Fruit fly (Drosophila melanogaster) whole organism, embryonic: ENCODE measurements around the gene CG3104.

Experiments
- ATbp ChIP-seq: fragments of 200-800 bp; sonication (Bioruptor generic); optimal IDR thresholded peaks from 2 replicates; lab custom pipeline; 2017; ENCODE audit warnings: missing biosample characterization, mild to moderate bottlenecking, missing genetic modification characterization, missing genetic modification reagents
- CG10209 ChIP-seq: fragments of 200-800 bp; sonication (Bioruptor generic); optimal IDR thresholded peaks from 3 replicates; lab custom pipeline; 2017; ENCODE audit warnings: missing biosample characterization, mild to moderate bottlenecking, missing genetic modification characterization, missing genetic modification reagents
- CG1024 ChIP-seq: fragments of 200-800 bp; sonication (Bioruptor generic); IDR thresholded peaks from 2 replicates; pipeline ENCODE4 v1.3.6; 2022; ENCODE audit warnings: missing biosample characterization, missing genetic modification characterization
- CG11085 ChIP-seq: fragments of 200-800 bp; sonication (Bioruptor generic); IDR thresholded peaks from 2 replicates; pipeline ENCODE4 v1.3.6; 2022; ENCODE audit warnings: missing biosample characterization, missing genetic modification characterization
- CG11456 ChIP-seq: fragments of 200-800 bp; sonication (Bioruptor generic); IDR thresholded peaks from 3 replicates; pipeline ENCODE4 v1.3.6; 2022; ENCODE audit warnings: missing biosample characterization, missing genetic modification characterization
- CG11723 ChIP-seq: fragments of 200-800 bp; sonication (Bioruptor generic); optimal IDR thresholded peaks from 2 replicates; lab custom pipeline; 2017; ENCODE audit warnings: missing biosample characterization, mild to moderate bottlenecking, missing genetic modification characterization
- CG1529 ChIP-seq: fragments of 200-800 bp; sonication (Bioruptor generic); optimal IDR thresholded peaks from 3 replicates; lab custom pipeline; 2018; ENCODE audit warnings: missing biosample characterization, missing genetic modification characterization
- CG1832 ChIP-seq: fragments of 200-800 bp; sonication (Bioruptor generic); optimal IDR thresholded peaks from 2 replicates; lab custom pipeline; 2017; ENCODE audit warnings: missing biosample characterization, mild to moderate bottlenecking, missing genetic modification characterization, inconsistent platforms
- CG2129 ChIP-seq: fragments of 200-800 bp; sonication (Bioruptor generic); IDR thresholded peaks from 2 replicates; pipeline ENCODE4 v1.3.6; 2022; ENCODE audit warnings: missing biosample characterization, missing genetic modification characterization; ENCODE audit not compliant: partially characterized antibody
- CG32767 ChIP-seq: fragments of 200-800 bp; sonication (Bioruptor generic); IDR thresholded peaks from 2 replicates; pipeline ENCODE4 v1.3.6; 2022; ENCODE audit warnings: missing biosample characterization, missing genetic modification characterization
- CG3281 ChIP-seq: fragments of 200-800 bp; sonication (Bioruptor generic); optimal IDR thresholded peaks from 3 replicates; lab custom pipeline; 2017; ENCODE audit warnings: missing biosample characterization, mild to moderate bottlenecking, missing genetic modification characterization
- CG33557 ChIP-seq: fragments of 200-800 bp; sonication (Bioruptor generic); optimal IDR thresholded peaks from 2 replicates; lab custom pipeline; 2019; ENCODE audit warnings: missing biosample characterization, mild to moderate bottlenecking, missing genetic modification characterization, moderate library complexity
- CG34376 ChIP-seq: fragments of 200-800 bp; sonication (Bioruptor generic); optimal IDR thresholded peaks from 2 replicates; lab custom pipeline; 2018; ENCODE audit warnings: missing biosample characterization, mild to moderate bottlenecking, missing genetic modification characterization
- CG34422 ChIP-seq: fragments of 200-800 bp; sonication (Bioruptor generic); IDR thresholded peaks from 3 replicates; pipeline ENCODE4 v1.3.6; 2022; ENCODE audit warnings: missing biosample characterization, missing genetic modification characterization
- CG3726 ChIP-seq: fragments of 200-800 bp; sonication (Bioruptor generic); IDR thresholded peaks from 3 replicates; pipeline ENCODE4, ENCODE4 v1.3.6; 2022; ENCODE audit warnings: missing biosample characterization, missing genetic modification characterization
- CG4730 ChIP-seq: fragments of 200-800 bp; sonication (Bioruptor generic); IDR thresholded peaks from 2 replicates; pipeline ENCODE4 v1.3.6; 2022; ENCODE audit warnings: missing biosample characterization, missing genetic modification characterization
- CG6683 ChIP-seq: fragments of 200-800 bp; sonication (Bioruptor generic); optimal IDR thresholded peaks from 2 replicates; lab custom pipeline; 2017; ENCODE audit warnings: missing biosample characterization, mild to moderate bottlenecking, missing genetic modification characterization, missing genetic modification reagents
- CG7786 ChIP-seq: fragments of 200-800 bp; sonication (Bioruptor generic); optimal IDR thresholded peaks from 2 replicates; lab custom pipeline; 2016; ENCODE audit warnings: missing biosample characterization, missing genetic modification characterization
- CG9797 ChIP-seq: fragments of 200-800 bp; sonication (Bioruptor generic); optimal IDR thresholded peaks from 3 replicates; lab custom pipeline; 2018; ENCODE audit warnings: missing biosample characterization, mild to moderate bottlenecking, missing genetic modification characterization
- D ChIP-seq, 2 experiments: fragments of 200-800 bp in 1 of 2; fragments of >200 bp in 1 of 2; sonication (Bioruptor generic) in 1 of 2; optimal IDR thresholded peaks; 2 replicates in 1 of 2; 3 replicates in 1 of 2; lab custom pipeline; 2017; ENCODE audit warnings: mild to moderate bottlenecking in 1 of 2, missing biosample characterization in 1 of 2, missing genetic modification characterization in 1 of 2, missing genetic modification reagents in 1 of 2
- Deaf1 ChIP-seq: fragments of 200-800 bp; optimal IDR thresholded peaks from 3 replicates; lab custom pipeline; 2019; ENCODE audit warnings: missing biosample characterization, mild to moderate bottlenecking, missing genetic modification characterization, moderate library complexity
- Doc3 ChIP-seq: fragments of 200-800 bp; sonication (Bioruptor generic); IDR thresholded peaks from 3 replicates; pipeline ENCODE4 v1.3.6; 2022; ENCODE audit warnings: missing biosample characterization, missing genetic modification characterization; ENCODE audit not compliant: partially characterized antibody
- Drgx ChIP-seq: fragments of 200-800 bp; sonication (Bioruptor generic); IDR thresholded peaks from 2 replicates; pipeline ENCODE4 v1.3.6; 2022; ENCODE audit warnings: missing biosample characterization, missing genetic modification characterization
- Hr78 ChIP-seq, 2 experiments: fragments of 200-800 bp in 1 of 2; fragments of >200 bp in 1 of 2; sonication (Bioruptor generic) in 1 of 2; optimal IDR thresholded peaks; 2 replicates each; lab custom pipeline; 2017 to 2019; ENCODE audit warnings: missing biosample characterization in 2 of 2, missing genetic modification characterization in 2 of 2, mild to moderate bottlenecking in 1 of 2, moderate library complexity in 1 of 2
- Meics ChIP-seq: fragments of 200-800 bp; sonication (Bioruptor generic); optimal IDR thresholded peaks from 2 replicates; lab custom pipeline; 2017; ENCODE audit warnings: missing biosample characterization, mild to moderate bottlenecking, missing genetic modification characterization
- Nf-YC ChIP-seq: fragments of 200-800 bp; optimal IDR thresholded peaks from 3 replicates; lab custom pipeline; 2019; ENCODE audit warnings: missing biosample characterization, mild to moderate bottlenecking, missing genetic modification characterization, moderate library complexity
- Rfx ChIP-seq: fragments of 200-800 bp; sonication (Bioruptor generic); IDR thresholded peaks from 2 replicates; pipeline ENCODE4 v1.3.6; 2022; ENCODE audit warnings: missing biosample characterization, missing genetic modification characterization
- Side ChIP-seq: fragments of 200-800 bp; sonication (Bioruptor generic); optimal IDR thresholded peaks from 2 replicates; lab custom pipeline; 2016; ENCODE audit warnings: missing biosample characterization, missing genetic modification characterization
- Taf1 ChIP-seq: fragments of 200-800 bp; sonication (Bioruptor generic); IDR thresholded peaks from 2 replicates; pipeline ENCODE4 v1.3.6; 2022; ENCODE audit warnings: missing biosample characterization, missing genetic modification characterization
- Usf ChIP-seq: fragments of 200-800 bp; sonication (Bioruptor generic); optimal IDR thresholded peaks from 2 replicates; lab custom pipeline; 2017; ENCODE audit warnings: missing genotype, missing biosample characterization, missing genetic modification characterization
- ato ChIP-seq: fragments of 200-800 bp; sonication (Bioruptor generic); IDR thresholded peaks from 2 replicates; pipeline ENCODE4 v1.3.6; 2022; ENCODE audit warnings: missing biosample characterization, missing genetic modification characterization; ENCODE audit not compliant: partially characterized antibody
- cad ChIP-seq: fragments of >200 bp; optimal IDR thresholded peaks from 2 replicates; lab custom pipeline; 2017; ENCODE audit warnings: missing biosample characterization, missing genetic modification characterization
- chif ChIP-seq, 2 experiments: fragments of 200-800 bp; sonication (Bioruptor generic); optimal IDR thresholded peaks; 3 replicates each; lab custom pipeline; 2016; ENCODE audit warnings: missing biosample characterization in 2 of 2, missing genetic modification characterization in 2 of 2
- chn ChIP-seq: fragments of 200-800 bp; sonication (Bioruptor generic); optimal IDR thresholded peaks from 2 replicates; lab custom pipeline; 2016; ENCODE audit warnings: missing biosample characterization, missing genetic modification characterization
- crol ChIP-seq: fragments of 200-800 bp; sonication (Bioruptor generic); IDR thresholded peaks from 2 replicates; pipeline ENCODE4 v1.3.6; 2022; ENCODE audit warnings: missing biosample characterization, missing genetic modification characterization
- dan ChIP-seq: fragments of 200-800 bp; sonication (Bioruptor generic); IDR thresholded peaks from 2 replicates; pipeline ENCODE4 v1.3.6; 2022; ENCODE audit warnings: missing biosample characterization, missing genetic modification characterization
- eve ChIP-seq, 2 experiments: fragments of >200 bp; optimal IDR thresholded peaks; 2 replicates each; lab custom pipeline; 2017; ENCODE audit warnings: missing biosample characterization in 2 of 2, missing genetic modification characterization in 2 of 2
- fd96Cb ChIP-seq: fragments of 200-800 bp; sonication (Bioruptor generic); optimal IDR thresholded peaks from 2 replicates; lab custom pipeline; 2018; ENCODE audit warnings: missing biosample characterization, mild to moderate bottlenecking, missing genetic modification characterization, moderate library complexity
- ftz-f1 ChIP-seq: fragments of 200-800 bp; sonication (Bioruptor generic); optimal IDR thresholded peaks from 2 replicates; lab custom pipeline; 2016; ENCODE audit warnings: missing biosample characterization, missing genetic modification characterization
- grau ChIP-seq: fragments of 200-800 bp; optimal IDR thresholded peaks from 3 replicates; lab custom pipeline; 2019; ENCODE audit warnings: missing biosample characterization, mild to moderate bottlenecking, missing genetic modification characterization, moderate library complexity
- gt ChIP-seq: fragments of 200-800 bp; sonication (Bioruptor generic); IDR thresholded peaks from 2 replicates; pipeline ENCODE4 v1.3.6; 2022; ENCODE audit warnings: missing biosample characterization, missing genetic modification characterization
- ind ChIP-seq: fragments of 200-800 bp; sonication (Bioruptor generic); optimal IDR thresholded peaks from 3 replicates; lab custom pipeline; 2016; ENCODE audit warnings: missing biosample characterization, missing genetic modification characterization
- lab ChIP-seq: fragments of 200-800 bp; sonication (Bioruptor generic); optimal IDR thresholded peaks from 3 replicates; lab custom pipeline; 2017; ENCODE audit warnings: missing biosample characterization, missing genetic modification characterization, mild to moderate bottlenecking, moderate library complexity, missing genetic modification reagents
- nom ChIP-seq: fragments of 200-800 bp; sonication (Bioruptor generic); optimal IDR thresholded peaks from 2 replicates; lab custom pipeline; 2017; ENCODE audit warnings: missing biosample characterization, missing genetic modification characterization, mild to moderate bottlenecking, moderate library complexity, missing genetic modification reagents
- pan ChIP-seq, 4 experiments: fragments of >200 bp in 3 of 4; fragments of 200-800 bp in 1 of 4; sonication (Bioruptor generic) in 1 of 4; optimal IDR thresholded peaks in 3 of 4; IDR thresholded peaks in 1 of 4; 2 replicates each; pipeline versions ENCODE4 v1.3.6 to Lab custom; 2017 to 2022; ENCODE audit warnings: missing biosample characterization in 2 of 4, missing genetic modification characterization in 2 of 4, mixed read lengths in 1 of 4
- phol ChIP-seq: fragments of 200-800 bp; sonication (Bioruptor generic); optimal IDR thresholded peaks from 3 replicates; lab custom pipeline; 2018; ENCODE audit warnings: missing biosample characterization, mild to moderate bottlenecking, missing genetic modification characterization, moderate library complexity
- slbo ChIP-seq: fragments of 200-800 bp; sonication (Bioruptor generic); IDR thresholded peaks from 2 replicates; pipeline ENCODE4 v1.3.6; 2022; ENCODE audit warnings: missing biosample characterization, missing genetic modification characterization
- sob ChIP-seq: fragments of 200-800 bp; sonication (Bioruptor generic); IDR thresholded peaks from 2 replicates; pipeline ENCODE4 v1.3.6; 2022; ENCODE audit warnings: missing biosample characterization, missing genetic modification characterization
- wor ChIP-seq: fragments of 200-800 bp; sonication (Bioruptor generic); IDR thresholded peaks from 2 replicates; pipeline ENCODE4 v1.3.6; 2022; ENCODE audit warnings: missing biosample characterization, missing genetic modification characterization

Gene CG3104

dm6 chr2L:2804634-2805311 is 50.8 kb downstream of the CG3104 start, which contains the start of gene daw (continued):
- no peak for TF ChIP-seq D (optimal IDR thresholded peaks at IDR 0.05; lab: Kevin White, UChicago)
- TF ChIP-seq D (GFP tag; optimal IDR thresholded peaks at IDR 0.05; lab: Kevin White, UChicago), result no peak
- TF ChIP-seq CG9797 (GFP tag; lab: Kevin White, UChicago), result no peak
- TF ChIP-seq Meics (GFP tag; lab: Kevin White, UChicago), result no peak
- no peak for TF ChIP-seq wor (GFP tag; lab: Robert Waterston, UW)
- TF ChIP-seq CG11723 (GFP tag; lab: Kevin White, UChicago), result no peak
- peak; percentile 85 for TF ChIP-seq CG34376
- TF ChIP-seq crol (GFP tag; lab: Robert Waterston, UW), result peak; percentile 90
- peak; percentile 73 for TF ChIP-seq Deaf1 (tag; lab: Kevin White, UChicago)
- no peak for TF ChIP-seq ATbp
- no peak for TF ChIP-seq CG1024 (GFP tag; lab: Robert Waterston, UW)
- TF ChIP-seq CG4730 (GFP tag; lab: Robert Waterston, UW), result no peak
- no peak for TF ChIP-seq Side (GFP tag; lab: Kevin White, UChicago)
- no peak for TF ChIP-seq CG11085 (GFP tag; lab: Robert Waterston, UW)
- TF ChIP-seq cad (GFP tag; lab: Kevin White, UChicago), result no peak
- TF ChIP-seq Doc3 (GFP tag; lab: Robert Waterston, UW), result no peak
- no peak for TF ChIP-seq grau (tag; lab: Kevin White, UChicago)
- no peak for TF ChIP-seq CG2129
- no peak for TF ChIP-seq gt (GFP tag; lab: Robert Waterston, UW)
- TF ChIP-seq CG1529 (GFP tag; lab: Kevin White, UChicago), result no peak
- TF ChIP-seq Taf1, result no peak
- TF ChIP-seq CG1832 (GFP tag; lab: Kevin White, UChicago), result peak; percentile 20
- TF ChIP-seq Nf-YC, result peak; percentile 40
- TF ChIP-seq Usf (GFP tag; lab: Kevin White, UChicago), result no peak
- no peak for TF ChIP-seq Rfx
- no peak for TF ChIP-seq chif (GFP tag; optimal IDR thresholded peaks at IDR 0.05; lab: Kevin White, UChicago)
- TF ChIP-seq CG3726, result no peak
- TF ChIP-seq dan (GFP tag; lab: Robert Waterston, UW), result no peak
- no peak for TF ChIP-seq CG33557 (GFP tag; lab: Kevin White, UChicago)
- TF ChIP-seq CG32767 (GFP tag; lab: Robert Waterston, UW), result no peak
- no peak for TF ChIP-seq pan (optimal IDR thresholded peaks at IDR 0.05; lab: Kevin White, UChicago)
- TF ChIP-seq pan (GFP tag; optimal IDR thresholded peaks at IDR 0.05 in 1 of 2, IDR thresholded peaks at IDR 0.05 in 1 of 2), result no peak
- no peak for TF ChIP-seq CG10209 (GFP tag; lab: Kevin White, UChicago)
- no peak for TF ChIP-seq slbo
- TF ChIP-seq chn (GFP tag; lab: Kevin White, UChicago), result peak; percentile 21
- no peak for TF ChIP-seq fd96Cb (tag; lab: Kevin White, UChicago)
- no peak for TF ChIP-seq ato (GFP tag; lab: Robert Waterston, UW)
- TF ChIP-seq ftz-f1 (GFP tag; lab: Kevin White, UChicago), result peak; percentile 11
- no peak for TF ChIP-seq eve (GFP tag; optimal IDR thresholded peaks at IDR 0.05; lab: Kevin White, UChicago)
- 0 out of 2 replicates have a peak, but pooled peaks have one; percentile 24 for TF ChIP-seq Drgx (GFP tag; lab: Robert Waterston, UW)
- no peak for TF ChIP-seq CG6683 (GFP tag; lab: Kevin White, UChicago)
- TF ChIP-seq CG7786 (GFP tag; lab: Kevin White, UChicago), result no peak
- peak in 1 of 2 experiments; percentile 23 for TF ChIP-seq Hr78 (GFP tag; optimal IDR thresholded peaks at IDR 0.05; lab: Kevin White, UChicago)
- peak; percentile 97 for TF ChIP-seq nom (GFP tag; lab: Kevin White, UChicago)
- peak; percentile 22; the same call in 1 of the 2 replicates for TF ChIP-seq sob (GFP tag; lab: Robert Waterston, UW)
- TF ChIP-seq phol (tag; lab: Kevin White, UChicago), result no peak
- TF ChIP-seq CG34422 (GFP tag; lab: Robert Waterston, UW), result no peak
- peak; percentile 21; the same call in 1 of the 3 replicates for TF ChIP-seq CG11456 (GFP tag; lab: Robert Waterston, UW)
- TF ChIP-seq CG3281 (GFP tag; lab: Kevin White, UChicago), result no peak
- peak; percentile 60 for TF ChIP-seq lab (GFP tag; lab: Kevin White, UChicago)
- no peak for TF ChIP-seq ind
